Fruit fly (Drosophila melanogaster) whole organism, wandering third instar larva: Measurements from ENCODE around the gene Elba2.

ENCODE experiments used
- Abd-B ChIP-seq: fragments of >200 bp; optimal IDR thresholded peaks from 2 replicates; lab custom pipeline; 2017; ENCODE audit warnings: missing biosample characterization, missing genetic modification characterization
- CG9705 ChIP-seq: fragments of 200-800 bp; sonication (Bioruptor generic); optimal IDR thresholded peaks from 2 replicates; lab custom pipeline; 2018; ENCODE audit warnings: missing biosample characterization, mild to moderate bottlenecking, missing genetic modification characterization
- Jra ChIP-seq: sonication (Bioruptor generic); optimal IDR thresholded peaks from 2 replicates; lab custom pipeline; 2016; ENCODE audit warnings: missing biosample characterization, missing genetic modification characterization
- Myc ChIP-seq: fragments of >200 bp; optimal IDR thresholded peaks from 2 replicates; lab custom pipeline; 2017
- Sp1 ChIP-seq: fragments of 200-800 bp; sonication (Bioruptor generic); optimal IDR thresholded peaks from 3 replicates; lab custom pipeline; 2019; ENCODE audit warnings: missing biosample characterization, mild to moderate bottlenecking, missing genetic modification characterization, moderate library complexity
- br ChIP-seq: fragments of 200-800 bp; sonication (Bioruptor generic); optimal IDR thresholded peaks from 2 replicates; lab custom pipeline; 2016; ENCODE audit warnings: missing biosample characterization, missing genetic modification characterization
- brk ChIP-seq: fragments of 200-800 bp; sonication (Bioruptor generic); optimal IDR thresholded peaks from 2 replicates; lab custom pipeline; 2016; ENCODE audit warnings: missing biosample characterization, mild to moderate bottlenecking, missing genetic modification characterization
- foxo ChIP-seq, 2 experiments: fragments of 200-800 bp; sonication (Bioruptor generic); optimal IDR thresholded peaks; 2 replicates in 1 of 2; 3 replicates in 1 of 2; lab custom pipeline; 2016 to 2017; ENCODE audit warnings: missing biosample characterization in 2 of 2, missing genetic modification characterization in 2 of 2
- fru ChIP-seq: fragments of 200-800 bp; sonication (Bioruptor generic); optimal IDR thresholded peaks from 3 replicates; lab custom pipeline; 2016; ENCODE audit warnings: missing biosample characterization, mild to moderate bottlenecking, missing genetic modification characterization
- h ChIP-seq: fragments of 200-800 bp; sonication (Bioruptor generic); optimal IDR thresholded peaks from 3 replicates; lab custom pipeline; 2016; ENCODE audit warnings: missing biosample characterization, mild to moderate bottlenecking, missing genetic modification characterization
- pan ChIP-seq: fragments of >200 bp; optimal IDR thresholded peaks from 2 replicates; lab custom pipeline; 2017
- woc ChIP-seq: sonication (Bioruptor generic); optimal IDR thresholded peaks from 2 replicates; lab custom pipeline; 2016; ENCODE audit warnings: missing biosample characterization, mild to moderate bottlenecking, missing genetic modification characterization

DNA sequence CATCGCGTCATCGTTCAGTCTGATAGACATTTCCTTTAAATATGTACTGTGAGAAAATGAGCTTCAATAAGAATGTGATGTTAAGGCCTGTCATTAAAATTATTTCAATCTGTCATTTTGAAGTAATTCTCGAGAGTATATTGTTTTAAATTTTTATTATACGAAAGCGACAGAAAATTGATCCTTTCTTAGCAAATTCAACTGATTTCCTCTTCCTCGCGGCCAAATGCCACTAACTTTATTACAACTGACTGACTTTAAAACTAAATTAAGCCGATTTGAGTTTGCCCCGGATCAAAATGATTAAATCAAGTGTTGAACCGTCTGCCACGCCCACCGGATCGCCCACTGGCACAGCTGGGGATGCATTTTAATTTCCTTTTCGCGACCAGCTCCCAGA is 24.8 kb upstream of the Elba2 start, which contains the start of gene CG3515:
- no peak for TF ChIP-seq Abd-B (GFP tag; lab: Kevin White, UChicago)
- TF ChIP-seq pan, result no peak
- no peak for TF ChIP-seq woc (GFP tag; lab: Kevin White, UChicago)
- no peak for TF ChIP-seq foxo (GFP tag; optimal IDR thresholded peaks at IDR 0.05; lab: Kevin White, UChicago)
- TF ChIP-seq brk (GFP tag; lab: Kevin White, UChicago), result no peak
- no peak for TF ChIP-seq Sp1
- TF ChIP-seq CG9705 (GFP tag; lab: Kevin White, UChicago), result no peak
- no peak for TF ChIP-seq Jra (GFP tag; lab: Kevin White, UChicago)
- TF ChIP-seq fru, result no peak
- TF ChIP-seq h, result no peak
- no peak for TF ChIP-seq Myc (lab: Kevin White, UChicago)
- no peak for TF ChIP-seq br (GFP tag; lab: Kevin White, UChicago)
